Worm (Caenorhabditis elegans) whole organism, L2 larva: ENCODE data around the gene hrg-2.
A peak's percentile ranks its signal among the peaks of the same experiment; 100 is the strongest.

ENCODE experiments used
- egl-27 ChIP-seq: sonication (generic microtip); optimal IDR thresholded peaks from 3 replicates; lab custom pipeline; 2017; ENCODE audit warnings: missing biosample characterization, missing genetic modification reagents, missing genetic modification characterization
- mbf-1 ChIP-seq: sonication (generic microtip); optimal IDR thresholded peaks from 2 replicates; lab custom pipeline; 2017; ENCODE audit warnings: missing biosample characterization, missing genetic modification characterization
- nhr-12 ChIP-seq: fragments of 150-350 bp; optimal IDR thresholded peaks from 2 replicates; lab custom pipeline; 2014; ENCODE audit warnings: missing biosample characterization, missing genetic modification characterization
- sma-9 ChIP-seq, 2 experiments: fragments of 150-350 bp in 1 of 2; sonication (generic microtip) in 1 of 2; optimal IDR thresholded peaks; 2 replicates each; lab custom pipeline; 2014 to 2016; ENCODE audit warnings: missing genetic modification characterization in 2 of 2, mild to moderate bottlenecking in 1 of 2, missing biosample characterization in 1 of 2, missing compliant biosample characterization in 1 of 2, missing genetic modification reagents in 1 of 2, moderate library complexity in 1 of 2
- unc-39 ChIP-seq: fragments of 150-350 bp; optimal IDR thresholded peaks from 2 replicates; lab custom pipeline; 2014; ENCODE audit warnings: missing biosample characterization, missing genetic modification characterization

ce11 chrV:12415656-12416055, 5.3 kb upstream of the hrg-2 start, which contains the start of gene cdr-2:
- TF ChIP-seq egl-27 (tag; lab: Kevin White, UChicago) (no peak), unc-39 (no peak), sma-9 (GFP tag; optimal IDR thresholded peaks at IDR 0.05; lab: Kevin White, UChicago) (peak; percentile 63), sma-9 (tag; optimal IDR thresholded peaks at IDR 0.05; lab: Kevin White, UChicago) (no peak), nhr-12 (no peak), mbf-1 (tag; lab: Kevin White, UChicago) (no peak)
